Fruit fly (Drosophila melanogaster) whole organism, embryonic: Measurements from ENCODE around the gene CheB98a.

ENCODE experiments used
- Asciz ChIP-seq: fragments of 200-800 bp; sonication (Bioruptor generic); optimal IDR thresholded peaks from 2 replicates; lab custom pipeline; 2017; ENCODE audit warnings: missing biosample characterization, mild to moderate bottlenecking, missing genetic modification characterization, missing genetic modification reagents
- Atf-2 ChIP-seq: fragments of 200-800 bp; sonication (Bioruptor generic); optimal IDR thresholded peaks from 2 replicates; lab custom pipeline; 2016; ENCODE audit warnings: missing biosample characterization, missing genetic modification characterization
- C15 ChIP-seq: fragments of 200-800 bp; sonication (Bioruptor generic); IDR thresholded peaks from 3 replicates; pipeline ENCODE4 v1.3.6; 2022; ENCODE audit warnings: missing biosample characterization, missing genetic modification characterization
- CG10543 ChIP-seq: fragments of 200-800 bp; sonication (Bioruptor generic); optimal IDR thresholded peaks from 3 replicates; lab custom pipeline; 2017; ENCODE audit warnings: missing biosample characterization, mild to moderate bottlenecking, missing genetic modification characterization, moderate library complexity
- CG11247 ChIP-seq: fragments of 200-800 bp; sonication (Bioruptor generic); IDR thresholded peaks from 2 replicates; pipeline ENCODE4 v1.3.6; 2022; ENCODE audit warnings: missing biosample characterization, missing genetic modification characterization
- CG11504 ChIP-seq: fragments of 200-800 bp; sonication (Bioruptor generic); optimal IDR thresholded peaks from 3 replicates; lab custom pipeline; 2019; ENCODE audit warnings: missing biosample characterization, mild to moderate bottlenecking, missing genetic modification characterization, moderate library complexity
- CG11696 ChIP-seq: fragments of 200-800 bp; sonication (Bioruptor generic); IDR thresholded peaks from 2 replicates; pipeline ENCODE4 v1.3.6; 2022; ENCODE audit warnings: missing biosample characterization, missing genetic modification characterization
- CG13123 ChIP-seq: fragments of 200-800 bp; sonication (Bioruptor generic); optimal IDR thresholded peaks from 2 replicates; lab custom pipeline; 2016; ENCODE audit warnings: missing biosample characterization, missing genetic modification characterization
- CG15011 ChIP-seq: fragments of 200-800 bp; sonication (Bioruptor generic); optimal IDR thresholded peaks from 3 replicates; lab custom pipeline; 2018; ENCODE audit warnings: missing biosample characterization, mild to moderate bottlenecking, missing genetic modification characterization
- CG15479 ChIP-seq: fragments of 200-800 bp; sonication (Bioruptor generic); optimal IDR thresholded peaks from 3 replicates; lab custom pipeline; 2019; ENCODE audit warnings: missing biosample characterization, mild to moderate bottlenecking, missing genetic modification characterization, moderate library complexity
- CG17361 ChIP-seq: fragments of 200-800 bp; sonication (Bioruptor generic); IDR thresholded peaks from 3 replicates; pipeline ENCODE4 v1.3.6; 2022; ENCODE audit warnings: missing biosample characterization, missing genetic modification characterization
- CG2129 ChIP-seq: fragments of 200-800 bp; sonication (Bioruptor generic); IDR thresholded peaks from 2 replicates; pipeline ENCODE4 v1.3.6; 2022; ENCODE audit warnings: missing biosample characterization, missing genetic modification characterization; ENCODE audit not compliant: partially characterized antibody
- CG31441 ChIP-seq: fragments of 200-800 bp; sonication (Bioruptor generic); IDR thresholded peaks from 2 replicates; pipeline ENCODE4 v1.3.6; 2022; ENCODE audit warnings: missing biosample characterization, missing genetic modification characterization
- CG34376 ChIP-seq: fragments of 200-800 bp; sonication (Bioruptor generic); optimal IDR thresholded peaks from 2 replicates; lab custom pipeline; 2018; ENCODE audit warnings: missing biosample characterization, mild to moderate bottlenecking, missing genetic modification characterization
- CG4360 ChIP-seq: fragments of 200-800 bp; sonication (Bioruptor generic); IDR thresholded peaks from 2 replicates; pipeline ENCODE4 v1.3.6; 2022; ENCODE audit warnings: missing biosample characterization, missing genetic modification characterization
- CG6765 ChIP-seq: fragments of 200-800 bp; sonication (Bioruptor generic); optimal IDR thresholded peaks from 3 replicates; lab custom pipeline; 2017; ENCODE audit warnings: missing biosample characterization, mild to moderate bottlenecking, missing genetic modification characterization
- CG8281 ChIP-seq: fragments of 200-800 bp; sonication (Bioruptor generic); optimal IDR thresholded peaks from 2 replicates; lab custom pipeline; 2018; ENCODE audit warnings: missing biosample characterization, mild to moderate bottlenecking, missing genetic modification characterization, moderate library complexity
- CG8388 ChIP-seq: fragments of 200-800 bp; sonication (Bioruptor generic); optimal IDR thresholded peaks from 2 replicates; lab custom pipeline; 2019; ENCODE audit warnings: missing biosample characterization, mild to moderate bottlenecking, missing genetic modification characterization, moderate library complexity
- CG9215 ChIP-seq: fragments of 200-800 bp; sonication (Bioruptor generic); IDR thresholded peaks from 2 replicates; pipeline ENCODE4 v1.3.6; 2022; ENCODE audit warnings: missing biosample characterization, missing genetic modification characterization
- CG9797 ChIP-seq: fragments of 200-800 bp; sonication (Bioruptor generic); optimal IDR thresholded peaks from 3 replicates; lab custom pipeline; 2018; ENCODE audit warnings: missing biosample characterization, mild to moderate bottlenecking, missing genetic modification characterization
- Dll ChIP-seq: fragments of 200-800 bp; sonication (Bioruptor generic); IDR thresholded peaks from 4 replicates; pipeline ENCODE4 v1.3.6; 2022; ENCODE audit warnings: missing biosample characterization, missing genetic modification characterization; ENCODE audit not compliant: partially characterized antibody
- Elba2 ChIP-seq: fragments of 200-800 bp; sonication (Bioruptor generic); optimal IDR thresholded peaks from 3 replicates; lab custom pipeline; 2016; ENCODE audit warnings: missing biosample characterization, missing genetic modification characterization
- Hey ChIP-seq: fragments of 200-800 bp; sonication (Bioruptor generic); optimal IDR thresholded peaks from 3 replicates; lab custom pipeline; 2018; ENCODE audit warnings: missing biosample characterization, mild to moderate bottlenecking, missing genetic modification characterization
- HmgD ChIP-seq: fragments of 200-800 bp; sonication (Bioruptor generic); optimal IDR thresholded peaks from 3 replicates; lab custom pipeline; 2016; ENCODE audit warnings: missing biosample characterization, missing genetic modification characterization
- Hr78 ChIP-seq, 2 experiments: fragments of 200-800 bp in 1 of 2; fragments of >200 bp in 1 of 2; sonication (Bioruptor generic) in 1 of 2; optimal IDR thresholded peaks; 2 replicates each; lab custom pipeline; 2017 to 2019; ENCODE audit warnings: missing biosample characterization in 2 of 2, missing genetic modification characterization in 2 of 2, mild to moderate bottlenecking in 1 of 2, moderate library complexity in 1 of 2
- Max ChIP-seq: fragments of 200-800 bp; sonication (Bioruptor generic); optimal IDR thresholded peaks from 2 replicates; lab custom pipeline; 2016; ENCODE audit warnings: missing biosample characterization, mild to moderate bottlenecking, missing genetic modification characterization
- Meics ChIP-seq: fragments of 200-800 bp; sonication (Bioruptor generic); optimal IDR thresholded peaks from 2 replicates; lab custom pipeline; 2017; ENCODE audit warnings: missing biosample characterization, mild to moderate bottlenecking, missing genetic modification characterization
- Mes4 ChIP-seq: fragments of 200-800 bp; sonication (Bioruptor generic); optimal IDR thresholded peaks from 2 replicates; lab custom pipeline; 2016; ENCODE audit warnings: missing biosample characterization, missing genetic modification characterization
- NC2β ChIP-seq: fragments of 200-800 bp; sonication (Bioruptor generic); optimal IDR thresholded peaks from 2 replicates; lab custom pipeline; 2016; ENCODE audit warnings: missing biosample characterization, missing genetic modification characterization
- Oaz ChIP-seq: fragments of 200-800 bp; sonication (Bioruptor generic); IDR thresholded peaks from 2 replicates; pipeline ENCODE4 v1.3.6; 2022; ENCODE audit warnings: missing biosample characterization, missing genetic modification characterization
- Optix ChIP-seq: fragments of 200-800 bp; sonication (Bioruptor generic); IDR thresholded peaks from 3 replicates; pipeline ENCODE4 v1.3.6; 2022; ENCODE audit warnings: missing biosample characterization, missing genetic modification characterization
- Rfx ChIP-seq: fragments of 200-800 bp; sonication (Bioruptor generic); IDR thresholded peaks from 2 replicates; pipeline ENCODE4 v1.3.6; 2022; ENCODE audit warnings: missing biosample characterization, missing genetic modification characterization
- Taf1 ChIP-seq: fragments of 200-800 bp; sonication (Bioruptor generic); IDR thresholded peaks from 2 replicates; pipeline ENCODE4 v1.3.6; 2022; ENCODE audit warnings: missing biosample characterization, missing genetic modification characterization
- fd64A ChIP-seq: fragments of 200-800 bp; sonication (Bioruptor generic); optimal IDR thresholded peaks from 3 replicates; lab custom pipeline; 2018; ENCODE audit warnings: missing biosample characterization, mild to moderate bottlenecking, missing genetic modification characterization
- fd96Cb ChIP-seq: fragments of 200-800 bp; sonication (Bioruptor generic); optimal IDR thresholded peaks from 2 replicates; lab custom pipeline; 2018; ENCODE audit warnings: missing biosample characterization, mild to moderate bottlenecking, missing genetic modification characterization, moderate library complexity
- gro ChIP-seq: fragments of 200-800 bp; sonication (Bioruptor generic); optimal IDR thresholded peaks from 2 replicates; lab custom pipeline; 2016; ENCODE audit warnings: missing biosample characterization, missing genetic modification characterization
- kni ChIP-seq: fragments of 200-800 bp; sonication (Bioruptor generic); optimal IDR thresholded peaks from 3 replicates; lab custom pipeline; 2017; ENCODE audit warnings: mild to moderate bottlenecking, missing biosample characterization, missing genetic modification reagents, missing genetic modification characterization
- mirr ChIP-seq: fragments of 200-800 bp; sonication (Bioruptor generic); optimal IDR thresholded peaks from 3 replicates; lab custom pipeline; 2018; ENCODE audit warnings: missing biosample characterization, mild to moderate bottlenecking, missing genetic modification characterization
- pan ChIP-seq, 4 experiments: fragments of >200 bp in 3 of 4; fragments of 200-800 bp in 1 of 4; sonication (Bioruptor generic) in 1 of 4; optimal IDR thresholded peaks in 3 of 4; IDR thresholded peaks in 1 of 4; 2 replicates each; pipeline versions ENCODE4 v1.3.6 to Lab custom; 2017 to 2022; ENCODE audit warnings: missing biosample characterization in 2 of 4, missing genetic modification characterization in 2 of 4, mixed read lengths in 1 of 4
- pb ChIP-seq: fragments of 200-800 bp; sonication (Bioruptor generic); optimal IDR thresholded peaks from 3 replicates; lab custom pipeline; 2016; ENCODE audit warnings: missing biosample characterization, missing genetic modification characterization
- pum ChIP-seq: fragments of 200-800 bp; sonication (Bioruptor generic); optimal IDR thresholded peaks from 2 replicates; lab custom pipeline; 2016; ENCODE audit warnings: missing biosample characterization, missing genetic modification characterization
- run ChIP-seq: fragments of 200-800 bp; sonication (Bioruptor generic); optimal IDR thresholded peaks from 3 replicates; lab custom pipeline; 2018; ENCODE audit warnings: missing biosample characterization, mild to moderate bottlenecking, missing genetic modification characterization
- sc ChIP-seq, 3 experiments: fragments of >200 bp in 2 of 3; fragments of 200-800 bp in 1 of 3; sonication (Bioruptor generic) in 1 of 3; optimal IDR thresholded peaks; 2 replicates in 2 of 3; 3 replicates in 1 of 3; lab custom pipeline; 2017; ENCODE audit warnings: mild to moderate bottlenecking in 1 of 3, missing biosample characterization in 1 of 3, missing genetic modification characterization in 1 of 3, missing genetic modification reagents in 1 of 3
- shn ChIP-seq: fragments of 200-800 bp; sonication (Bioruptor generic); optimal IDR thresholded peaks from 3 replicates; lab custom pipeline; 2016; ENCODE audit warnings: missing biosample characterization, missing genetic modification characterization
- sima ChIP-seq: fragments of 200-800 bp; sonication (Bioruptor generic); optimal IDR thresholded peaks from 2 replicates; lab custom pipeline; 2016; ENCODE audit warnings: missing biosample characterization, missing genetic modification characterization
- ssp ChIP-seq: fragments of 200-800 bp; sonication (Bioruptor generic); IDR thresholded peaks from 2 replicates; pipeline ENCODE4 v1.3.6; 2022; ENCODE audit warnings: missing biosample characterization, missing genetic modification characterization
- tgo ChIP-seq: fragments of 200-800 bp; sonication (Bioruptor generic); IDR thresholded peaks from 3 replicates; pipeline ENCODE4 v1.3.6; 2022; ENCODE audit warnings: missing biosample characterization, missing genetic modification characterization
- vfl ChIP-seq: fragments of 200-800 bp; sonication (Bioruptor generic); optimal IDR thresholded peaks from 2 replicates; lab custom pipeline; 2016; ENCODE audit warnings: missing biosample characterization, missing genetic modification characterization

CheB98a gene

DNA sequence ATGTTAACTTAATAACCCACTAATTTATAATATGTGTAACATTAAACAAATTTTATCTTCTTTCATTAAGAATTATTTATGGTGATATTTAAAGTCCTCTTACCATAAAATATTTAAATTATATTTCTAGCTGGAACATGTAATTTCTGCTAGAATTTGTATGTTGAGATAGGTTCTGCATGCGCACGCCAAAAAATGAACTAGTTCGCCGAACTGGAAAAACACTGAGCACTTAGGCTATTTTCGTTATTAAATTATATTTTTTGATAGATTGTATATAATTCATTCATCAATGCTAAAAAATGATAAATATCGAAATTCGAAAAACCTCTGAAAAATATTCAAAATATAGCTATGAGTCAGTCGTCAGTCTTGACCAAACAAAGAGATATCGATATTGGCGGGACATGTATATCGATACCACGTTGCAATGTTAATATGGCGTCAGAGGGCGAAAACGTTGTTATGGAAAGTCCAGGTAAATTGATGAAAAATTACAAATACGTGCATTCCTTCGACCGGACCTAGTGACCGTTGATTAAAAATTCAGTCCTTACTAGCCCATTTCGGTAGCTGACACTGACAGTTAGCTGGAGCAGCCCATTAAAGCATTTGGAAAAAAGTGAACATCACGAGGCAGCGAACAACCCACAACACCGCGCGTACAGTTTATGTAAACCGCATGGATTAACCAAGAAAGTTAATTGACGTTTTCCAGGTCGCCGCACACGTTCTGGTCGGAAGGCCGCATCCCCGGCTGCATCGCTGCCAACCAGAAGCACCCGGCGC is 5.4 kb downstream of the CheB98a start, which contains the start of gene Prp39:
Prp39 (plus strand) TSS at position 426 of the 789 bp plus-strand sequence.
- peak; percentile 60 for TF ChIP-seq CG2129
- TF ChIP-seq fd96Cb (tag; lab: Kevin White, UChicago): no peak
- no peak for TF ChIP-seq CG34376 (GFP tag; lab: Kevin White, UChicago)
- TF ChIP-seq pan (optimal IDR thresholded peaks at IDR 0.05; lab: Kevin White, UChicago): no peak
- TF ChIP-seq pan (GFP tag; optimal IDR thresholded peaks at IDR 0.05 in 1 of 2, IDR thresholded peaks at IDR 0.05 in 1 of 2): peak in 1 of 2 experiments; percentile 55
- no peak for TF ChIP-seq CG11696
- no peak for TF ChIP-seq sc (optimal IDR thresholded peaks at IDR 0.05; lab: Kevin White, UChicago)
- no peak for TF ChIP-seq sc (GFP tag; optimal IDR thresholded peaks at IDR 0.05; lab: Kevin White, UChicago)
- 0 out of 2 replicates have a peak, but pooled peaks have one; percentile 20 for TF ChIP-seq Taf1 (GFP tag; lab: Robert Waterston, UW)
- TF ChIP-seq CG6765 (GFP tag; lab: Kevin White, UChicago): no peak
- TF ChIP-seq kni (GFP tag; lab: Kevin White, UChicago): no peak
- no peak for TF ChIP-seq Oaz (GFP tag; lab: Robert Waterston, UW)
- TF ChIP-seq Atf-2 (GFP tag; lab: Kevin White, UChicago): no peak
- no peak for TF ChIP-seq run
- no peak for TF ChIP-seq pb
- no peak for TF ChIP-seq ssp (GFP tag; lab: Robert Waterston, UW)
- peak; percentile 42; the same call in 2 of the 3 replicates for TF ChIP-seq tgo (GFP tag; lab: Robert Waterston, UW)
- TF ChIP-seq sima (GFP tag; lab: Kevin White, UChicago): no peak
- TF ChIP-seq CG11504 (tag; lab: Kevin White, UChicago): no peak
- no peak for TF ChIP-seq Optix (GFP tag; lab: Robert Waterston, UW)
- TF ChIP-seq Meics: no peak
- TF ChIP-seq CG17361 (GFP tag; lab: Robert Waterston, UW): peak; percentile 51; the same call in 1 of the 3 replicates
- no peak for TF ChIP-seq gro (GFP tag; lab: Kevin White, UChicago)
- peak; percentile 84 for TF ChIP-seq Dll (GFP tag; lab: Robert Waterston, UW)
- TF ChIP-seq NC2β: no peak
- no peak for TF ChIP-seq CG31441 (GFP tag; lab: Robert Waterston, UW)
- TF ChIP-seq C15 (GFP tag; lab: Robert Waterston, UW): no peak
- no peak for TF ChIP-seq CG15479 (GFP tag; lab: Kevin White, UChicago)
- no peak for TF ChIP-seq HmgD (GFP tag; lab: Kevin White, UChicago)
- 0 out of 2 replicates have a peak, but pooled peaks have one; percentile 8 for TF ChIP-seq CG9215
- TF ChIP-seq Mes4: no peak
- no peak for TF ChIP-seq Hr78 (GFP tag; optimal IDR thresholded peaks at IDR 0.05; lab: Kevin White, UChicago)
- TF ChIP-seq CG9797 (GFP tag; lab: Kevin White, UChicago): no peak
- TF ChIP-seq CG8388 (GFP tag; lab: Kevin White, UChicago): peak; percentile 10
- TF ChIP-seq vfl (GFP tag; lab: Kevin White, UChicago): no peak
- TF ChIP-seq CG15011 (GFP tag; lab: Kevin White, UChicago): no peak
- TF ChIP-seq fd64A (GFP tag; lab: Kevin White, UChicago): no peak
- TF ChIP-seq shn: no peak
- TF ChIP-seq CG8281 (tag; lab: Kevin White, UChicago): no peak
- no peak for TF ChIP-seq Hey (tag; lab: Kevin White, UChicago)
- TF ChIP-seq CG11247 (GFP tag; lab: Robert Waterston, UW): 0 out of 2 replicates have a peak, but pooled peaks have one; percentile 15
- no peak for TF ChIP-seq pum (GFP tag; lab: Kevin White, UChicago)
- TF ChIP-seq mirr (GFP tag; lab: Kevin White, UChicago): no peak
- no peak for TF ChIP-seq CG13123
- no peak for TF ChIP-seq CG10543
- peak; percentile 62 for TF ChIP-seq Rfx (GFP tag; lab: Robert Waterston, UW)
- TF ChIP-seq Asciz (GFP tag; lab: Kevin White, UChicago): no peak
- TF ChIP-seq Elba2 (GFP tag; lab: Kevin White, UChicago): no peak
- peak; percentile 22 for TF ChIP-seq Max (GFP tag; lab: Kevin White, UChicago)
- TF ChIP-seq CG4360 (GFP tag; lab: Robert Waterston, UW): no peak
